Fruit fly (Drosophila melanogaster): ENCODE measurements around the gene CG4598.

Gene CG4598

dm6 chr2L:9963603-9964042 lies 45.2 kb downstream of the CG4598 start, which contains the start of gene CG5850 (continued):
- TF ChIP-seq ind (GFP tag; optimal IDR thresholded peaks at IDR 0.05) (no peak), CG13894 (tag; optimal IDR thresholded peaks at IDR 0.05) (no peak), Ssrp (tag; optimal IDR thresholded peaks at IDR 0.05) (no peak), tup (GFP tag; optimal IDR thresholded peaks at IDR 0.05) (no peak), h (optimal IDR thresholded peaks at IDR 0.05) (no peak), Hr78 (GFP tag; optimal IDR thresholded peaks at IDR 0.05) (no peak), ATbp (GFP tag; optimal IDR thresholded peaks at IDR 0.05) (no peak), CG15696 (tag; optimal IDR thresholded peaks at IDR 0.05) (peak; percentile 4), Xbp1 (GFP tag; optimal IDR thresholded peaks at IDR 0.05) (peak; percentile 5), ac (GFP tag; optimal IDR thresholded peaks at IDR 0.05) (no peak), CG6272 (GFP tag; IDR thresholded peaks at IDR 0.05) (no peak), exex (tag; optimal IDR thresholded peaks at IDR 0.05) (no peak), Myb (GFP tag; optimal IDR thresholded peaks at IDR 0.05) (no peak), CG7271 (tag; optimal IDR thresholded peaks at IDR 0.05) (no peak), gsb-n (tag; optimal IDR thresholded peaks at IDR 0.05) (no peak), ash1 (GFP tag; optimal IDR thresholded peaks at IDR 0.05) (no peak), dmrt99B (tag; optimal IDR thresholded peaks at IDR 0.05) (peak; percentile 14), HmgD (GFP tag; optimal IDR thresholded peaks at IDR 0.05) (no peak), insv (GFP tag; optimal IDR thresholded peaks at IDR 0.05) (no peak), CG33213 (GFP tag; optimal IDR thresholded peaks at IDR 0.05) (no peak), abd-A (tag; optimal IDR thresholded peaks at IDR 0.05) (no peak), ttk (GFP tag; IDR thresholded peaks at IDR 0.05) (no peak), Sry-β (GFP tag; optimal IDR thresholded peaks at IDR 0.05) (no peak), D (optimal IDR thresholded peaks at IDR 0.05) (no peak), D (GFP tag; optimal IDR thresholded peaks at IDR 0.05) (no peak), Dip2 (GFP tag; IDR thresholded peaks at IDR 0.05) (no peak), Eip74EF (GFP tag; optimal IDR thresholded peaks at IDR 0.05) (no peak), Fer3 (tag; optimal IDR thresholded peaks at IDR 0.05) (peak; percentile 25), hth (optimal IDR thresholded peaks at IDR 0.05) (no peak), Dll (GFP tag; IDR thresholded peaks at IDR 0.05; ENCODE audit: partially characterized antibody) (no peak; the same call in 2 of the 4 replicates), danr (GFP tag; IDR thresholded peaks at IDR 0.05) (no peak), CG14710 (tag; optimal IDR thresholded peaks at IDR 0.05) (peak; percentile 63), zfh2 (GFP tag; optimal IDR thresholded peaks at IDR 0.05) (no peak), phol (tag; optimal IDR thresholded peaks at IDR 0.05) (peak; percentile 24), Nf-YC (tag; optimal IDR thresholded peaks at IDR 0.05) (peak; percentile 7), CG3847 (GFP tag; IDR thresholded peaks at IDR 0.05) (no peak), CG12744 (GFP tag; optimal IDR thresholded peaks at IDR 0.05) (no peak), scrt (GFP tag; optimal IDR thresholded peaks at IDR 0.05) (peak; percentile 26), Deaf1 (tag; optimal IDR thresholded peaks at IDR 0.05) (peak; percentile 43), vnd (GFP tag; IDR thresholded peaks at IDR 0.05; ENCODE audit: partially characterized antibody) (no peak), unc-4 (GFP tag; IDR thresholded peaks at IDR 0.05; ENCODE audit: partially characterized antibody) (no peak), kni (GFP tag; optimal IDR thresholded peaks at IDR 0.05) (no peak), ems (GFP tag; optimal IDR thresholded peaks at IDR 0.05) (no peak), pb (GFP tag; optimal IDR thresholded peaks at IDR 0.05) (no peak), bigmax (GFP tag; optimal IDR thresholded peaks at IDR 0.05) (no peak), CG12769 (tag; optimal IDR thresholded peaks at IDR 0.05) (no peak), caup (GFP tag; optimal IDR thresholded peaks at IDR 0.05; ENCODE audit: severe bottlenecking) (no peak), CG15601 (tag; optimal IDR thresholded peaks at IDR 0.05) (peak; percentile 13), sisA (GFP tag; IDR thresholded peaks at IDR 0.05) (no peak), CG10431 (GFP tag; optimal IDR thresholded peaks at IDR 0.05) (peak; percentile 20), Antp (GFP tag; optimal IDR thresholded peaks at IDR 0.05) (no peak)

Measured in whole organism, embryonic.